Worm (Caenorhabditis elegans): ENCODE measurements around the gene mpz-6.

- TF ChIP-seq F13C5.2 (tag; optimal IDR thresholded peaks at IDR 0.05) (no peak), ama-1 (optimal IDR thresholded peaks at IDR 0.05) (no peak), hmbx-1 (tag; optimal IDR thresholded peaks at IDR 0.05) (no peak), ceh-36 (tag; optimal IDR thresholded peaks at IDR 0.05) (no peak), tbx-37 (GFP tag; conservative IDR thresholded peaks at IDR 0.05) (no peak), flt-1 (GFP tag; IDR thresholded peaks at IDR 0.05) (no peak), hmg-4 (GFP tag; optimal IDR thresholded peaks at IDR 0.05) (no peak)
Measured at ce11 chrII:9436009-9436408, 29.1 kb upstream of the mpz-6 start, which contains the start of gene kin-16.
